Fruit fly (Drosophila melanogaster): Measurements from ENCODE around the gene Mcm6.
A peak's percentile ranks its signal among the peaks of the same experiment; 100 is the strongest.

- TF ChIP-seq Crg-1 (GFP tag; optimal IDR thresholded peaks at IDR 0.05) (peak; percentile 40), cnc (optimal IDR thresholded peaks at IDR 0.05) (no peak), Hr96 (GFP tag; optimal IDR thresholded peaks at IDR 0.05) (no peak), CG1620 (GFP tag; optimal IDR thresholded peaks at IDR 0.05) (peak; percentile 62), CG11617 (GFP tag; optimal IDR thresholded peaks at IDR 0.05) (peak; percentile 35), cic (GFP tag; optimal IDR thresholded peaks at IDR 0.05) (no peak), CG33017 (tag; optimal IDR thresholded peaks at IDR 0.05) (no peak), CG12768 (GFP tag; optimal IDR thresholded peaks at IDR 0.05) (no peak), tj (GFP tag; optimal IDR thresholded peaks at IDR 0.05) (no peak), kay (GFP tag; ENCODE audit: borderline replicate concordance) (no peak), bab1 (GFP tag; optimal IDR thresholded peaks at IDR 0.05) (peak; percentile 43), ovo (GFP tag; optimal IDR thresholded peaks at IDR 0.05) (no peak)
Observed at dm6 chrX:6677826-6678489, 3.8 kb downstream of the Mcm6 start, which contains the start of gene Fum1.

Data from whole organism, adult.